Worm (Caenorhabditis elegans): ENCODE results near the gene Y38H6C.9.

DNA sequence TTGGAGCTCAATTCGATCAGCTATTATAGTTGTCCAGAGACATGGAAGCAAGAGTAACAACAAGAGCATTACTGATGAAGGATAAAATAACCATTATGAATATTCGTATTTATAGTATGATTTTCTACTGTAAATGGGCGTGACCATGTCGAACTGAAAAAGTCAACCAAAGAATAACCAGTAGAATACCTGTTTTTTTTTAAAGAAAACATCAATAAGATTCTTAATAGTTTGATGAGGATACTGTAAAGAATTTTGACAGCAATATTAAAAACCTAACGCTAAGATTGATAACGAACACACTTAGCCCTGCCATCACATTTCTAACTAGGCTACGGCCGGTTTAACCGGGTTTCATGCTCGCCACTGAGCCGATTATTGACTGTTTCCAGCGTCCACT is 30.9 kb upstream of the Y38H6C.9 start, which contains the start of gene vmo-1:
- TF ChIP-seq nhr-76 (tag; optimal IDR thresholded peaks at IDR 0.05), result no peak
- no peak for TF ChIP-seq ama-1 (optimal IDR thresholded peaks at IDR 0.05)
- no peak for TF ChIP-seq aly-2 (tag; optimal IDR thresholded peaks at IDR 0.05)
- no peak for TF ChIP-seq pqm-1 (tag; optimal IDR thresholded peaks at IDR 0.05)
- no peak for TF ChIP-seq fos-1 (tag; optimal IDR thresholded peaks at IDR 0.05)
- no peak for TF ChIP-seq ceh-28 (tag; optimal IDR thresholded peaks at IDR 0.05)
- no peak for TF ChIP-seq nfya-1 (tag; optimal IDR thresholded peaks at IDR 0.05; ENCODE audit: insufficient read depth)
- no peak for TF ChIP-seq nhr-11 (tag; optimal IDR thresholded peaks at IDR 0.05)
- TF ChIP-seq egl-27 (tag; optimal IDR thresholded peaks at IDR 0.05), result no peak
- TF ChIP-seq jun-1 (tag; optimal IDR thresholded peaks at IDR 0.05), result no peak
- no peak for TF ChIP-seq unc-39 (tag; optimal IDR thresholded peaks at IDR 0.05)
- TF ChIP-seq elt-3 (tag; optimal IDR thresholded peaks at IDR 0.05), result no peak
- no peak for TF ChIP-seq unc-62 (GFP tag; optimal IDR thresholded peaks at IDR 0.05)
